Worm (Caenorhabditis elegans) whole organism, L1 larva: ENCODE measurements around the gene famh-136.

Experiments used
- Y116A8C.19 ChIP-seq: sonication (generic microtip); optimal IDR thresholded peaks from 2 replicates; lab custom pipeline; 2016; ENCODE audit warnings: missing compliant biosample characterization, missing genetic modification characterization, borderline replicate concordance
- aha-1 ChIP-seq: fragments of 150-350 bp; optimal IDR thresholded peaks from 2 replicates; lab custom pipeline; 2014; ENCODE audit warnings: missing biosample characterization, missing genetic modification characterization
- alr-1 ChIP-seq: fragments of 200-800 bp; sonication (Bioruptor generic); optimal IDR thresholded peaks from 2 replicates; lab custom pipeline; 2018; ENCODE audit warnings: borderline replicate concordance, mild to moderate bottlenecking, missing genetic modification characterization, missing compliant biosample characterization
- ama-1 ChIP-seq: fragments of 150-350 bp; optimal IDR thresholded peaks from 2 replicates; lab custom pipeline; 2014
- ceh-63 ChIP-seq: fragments of 200-800 bp; sonication (Bioruptor generic); optimal IDR thresholded peaks from 2 replicates; lab custom pipeline; 2018; ENCODE audit warnings: mild to moderate bottlenecking, missing genetic modification characterization, missing compliant biosample characterization
- ceh-8 ChIP-seq: fragments of 200-800 bp; sonication (Bioruptor generic); optimal IDR thresholded peaks from 2 replicates; lab custom pipeline; 2018; ENCODE audit warnings: mild to moderate bottlenecking, missing genetic modification characterization, moderate library complexity, missing compliant biosample characterization
- ceh-90 ChIP-seq: sonication (generic microtip); optimal IDR thresholded peaks from 2 replicates; lab custom pipeline; 2016; ENCODE audit warnings: missing genetic modification characterization, missing compliant biosample characterization
- ces-1 ChIP-seq: fragments of 150-350 bp; optimal IDR thresholded peaks from 2 replicates; lab custom pipeline; 2014; ENCODE audit warnings: missing biosample characterization, missing genetic modification reagents, missing genetic modification characterization
- dpl-1 ChIP-seq, 3 experiments: fragments of 150-350 bp in 2 of 3; sonication (generic microtip) in 1 of 3; optimal IDR thresholded peaks; 2 replicates each; lab custom pipeline; 2014 to 2017; ENCODE audit warnings: missing biosample characterization in 3 of 3, missing genetic modification characterization in 3 of 3, missing genetic modification reagents in 3 of 3
- efl-3 ChIP-seq: fragments of 200-800 bp; sonication (Bioruptor generic); optimal IDR thresholded peaks from 2 replicates; lab custom pipeline; 2018; ENCODE audit warnings: mild to moderate bottlenecking, missing genetic modification characterization, missing compliant biosample characterization
- elt-2 ChIP-seq: sonication (generic microtip); optimal IDR thresholded peaks from 2 replicates; lab custom pipeline; 2016; ENCODE audit warnings: missing genetic modification characterization, mild to moderate bottlenecking, inconsistent platforms, missing compliant biosample characterization, missing genetic modification reagents
- fkh-10 ChIP-seq: sonication (generic microtip); optimal IDR thresholded peaks from 2 replicates; lab custom pipeline; 2017; ENCODE audit warnings: missing biosample characterization, missing genetic modification reagents, missing genetic modification characterization
- fos-1 ChIP-seq: fragments of 150-350 bp; optimal IDR thresholded peaks from 2 replicates; lab custom pipeline; 2014; ENCODE audit warnings: missing biosample characterization, missing genetic modification characterization
- hlh-17 ChIP-seq: fragments of 200-800 bp; sonication (Bioruptor generic); optimal IDR thresholded peaks from 2 replicates; lab custom pipeline; 2018; ENCODE audit warnings: missing genetic modification characterization, mild to moderate bottlenecking, missing compliant biosample characterization, moderate library complexity, borderline replicate concordance
- hpl-2 ChIP-seq: fragments of 150-350 bp; optimal IDR thresholded peaks from 2 replicates; lab custom pipeline; 2014; ENCODE audit warnings: missing biosample characterization, missing genetic modification reagents, missing genetic modification characterization
- irx-1 ChIP-seq: sonication (generic microtip); optimal IDR thresholded peaks from 2 replicates; lab custom pipeline; 2016; ENCODE audit warnings: missing genetic modification characterization, missing compliant biosample characterization
- lsy-2 ChIP-seq, 2 experiments: fragments of 150-350 bp; optimal IDR thresholded peaks; 2 replicates each; lab custom pipeline; 2014; ENCODE audit warnings: missing biosample characterization in 2 of 2, missing genetic modification characterization in 2 of 2
- mab-9 ChIP-seq: fragments of 200-800 bp; sonication (Bioruptor generic); IDR thresholded peaks from 2 replicates; pipeline ENCODE4 v1.3.6; 2022; ENCODE audit warnings: missing genetic modification reagents, missing genetic modification characterization, missing compliant biosample characterization
- mdl-1 ChIP-seq, 2 experiments: fragments of 150-350 bp; optimal IDR thresholded peaks; 2 replicates each; lab custom pipeline; 2014 to 2017; ENCODE audit warnings: missing biosample characterization in 2 of 2, missing genetic modification characterization in 2 of 2, inconsistent platforms in 1 of 2
- mep-1 ChIP-seq: fragments of 150-350 bp; optimal IDR thresholded peaks from 2 replicates; lab custom pipeline; 2014; ENCODE audit warnings: missing biosample characterization, missing genetic modification characterization
- nhr-11 ChIP-seq: fragments of 150-350 bp; optimal IDR thresholded peaks from 2 replicates; lab custom pipeline; 2014; ENCODE audit warnings: missing biosample characterization, missing genetic modification characterization
- nhr-19 ChIP-seq: fragments of 200-800 bp; sonication (Bioruptor generic); conservative IDR thresholded peaks from 2 replicates; pipeline ENCODE4 v1.3.6; 2022; ENCODE audit warnings: missing genetic modification characterization, missing compliant biosample characterization
- nhr-20 ChIP-seq: sonication (generic microtip); optimal IDR thresholded peaks from 2 replicates; lab custom pipeline; 2016; ENCODE audit warnings: mild to moderate bottlenecking, missing genetic modification characterization, missing compliant biosample characterization
- nhr-237 ChIP-seq: fragments of 150-350 bp; optimal IDR thresholded peaks from 2 replicates; lab custom pipeline; 2014; ENCODE audit warnings: missing biosample characterization, missing genetic modification characterization
- nhr-47 ChIP-seq: sonication (generic microtip); optimal IDR thresholded peaks from 2 replicates; lab custom pipeline; 2016; ENCODE audit warnings: mild to moderate bottlenecking, missing genetic modification characterization, moderate library complexity, missing compliant biosample characterization
- nhr-71 ChIP-seq: sonication (generic microtip); optimal IDR thresholded peaks from 2 replicates; lab custom pipeline; 2016; ENCODE audit warnings: mild to moderate bottlenecking, missing genetic modification characterization, moderate library complexity, missing compliant biosample characterization
- nhr-84 ChIP-seq: sonication (generic microtip); optimal IDR thresholded peaks from 2 replicates; lab custom pipeline; 2017; ENCODE audit warnings: missing biosample characterization, missing genetic modification characterization
- nhr-85 ChIP-seq: sonication (generic microtip); peaks from one replicate; lab custom pipeline; 2016; ENCODE audit warnings: missing genetic modification characterization, inconsistent platforms, missing compliant biosample characterization
- nhr-90 ChIP-seq: sonication (generic microtip); optimal IDR thresholded peaks from 2 replicates; lab custom pipeline; 2016; ENCODE audit warnings: mild to moderate bottlenecking, missing genetic modification characterization, missing compliant biosample characterization; ENCODE audit not compliant: poor library complexity
- pag-3 ChIP-seq: sonication (generic microtip); optimal IDR thresholded peaks from 2 replicates; lab custom pipeline; 2017; ENCODE audit warnings: missing genetic modification characterization, mild to moderate bottlenecking, missing compliant biosample characterization, antibody characterized with exemption, borderline replicate concordance; ENCODE audit not compliant: insufficient read depth
- pqm-1 ChIP-seq: sonication (generic microtip); optimal IDR thresholded peaks from 3 replicates; lab custom pipeline; 2017; ENCODE audit warnings: missing biosample characterization, missing genetic modification characterization
- rnt-1 ChIP-seq: sonication (generic microtip); optimal IDR thresholded peaks from 2 replicates; lab custom pipeline; 2016; ENCODE audit warnings: mild to moderate bottlenecking, missing genetic modification characterization, moderate library complexity, missing compliant biosample characterization
- skn-1 ChIP-seq: fragments of 150-350 bp; optimal IDR thresholded peaks from 2 replicates; lab custom pipeline; 2014; ENCODE audit warnings: missing biosample characterization, missing genetic modification characterization
- snpc-4 ChIP-seq: fragments of 150-350 bp; optimal IDR thresholded peaks from 2 replicates; lab custom pipeline; 2014; ENCODE audit warnings: missing biosample characterization, missing genetic modification characterization
- sox-4 ChIP-seq: sonication (generic microtip); optimal IDR thresholded peaks from 2 replicates; lab custom pipeline; 2016; ENCODE audit warnings: missing genetic modification characterization, missing compliant biosample characterization
- tlp-1 ChIP-seq: fragments of 150-350 bp; optimal IDR thresholded peaks from 2 replicates; lab custom pipeline; 2014; ENCODE audit warnings: missing biosample characterization, missing genetic modification characterization
- unc-30 ChIP-seq: sonication (generic microtip); optimal IDR thresholded peaks from 2 replicates; lab custom pipeline; 2017; ENCODE audit warnings: missing biosample characterization, missing genetic modification characterization
- unc-86 ChIP-seq: sonication (generic microtip); optimal IDR thresholded peaks from 2 replicates; lab custom pipeline; 2016; ENCODE audit warnings: missing genetic modification characterization, missing compliant biosample characterization
- vab-15 ChIP-seq: sonication (generic microtip); optimal IDR thresholded peaks from 2 replicates; lab custom pipeline; 2017; ENCODE audit warnings: missing genotype, mild to moderate bottlenecking, missing genetic modification characterization, missing compliant biosample characterization
- zip-4 ChIP-seq: fragments of 200-800 bp; sonication (Bioruptor generic); optimal IDR thresholded peaks from 2 replicates; lab custom pipeline; 2018; ENCODE audit warnings: mild to moderate bottlenecking, missing genetic modification characterization, moderate library complexity, missing compliant biosample characterization

The famh-136 gene

DNA sequence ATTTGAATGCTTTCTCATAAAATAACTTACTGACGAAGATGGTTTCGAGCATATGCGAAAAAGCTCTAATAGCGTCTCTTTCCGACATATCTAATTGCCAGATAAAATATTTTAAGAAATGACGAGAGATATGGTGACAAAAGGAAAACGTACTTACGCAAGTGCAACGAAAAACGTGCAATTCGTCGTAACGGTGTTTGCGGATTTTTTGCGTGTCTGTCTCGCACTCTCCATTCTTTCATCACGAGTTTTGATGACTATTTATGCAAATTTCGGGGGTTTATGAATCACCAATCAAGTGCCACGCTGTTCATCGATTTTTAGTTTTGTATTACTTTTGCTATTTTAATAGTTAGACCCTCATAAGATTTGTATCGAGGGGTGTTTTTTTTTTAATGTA lies 1.4 kb downstream of the famh-136 start, which contains the start of gene ZK637.14 (continued):
- no peak for TF ChIP-seq ceh-63 (GFP tag; lab: Kevin White, UChicago)
- no peak for TF ChIP-seq ama-1 (lab: Kevin White, UChicago)
- TF ChIP-seq nhr-47 (tag; lab: Kevin White, UChicago) = peak; percentile 56
- no peak for TF ChIP-seq fkh-10
- TF ChIP-seq unc-30 (tag; lab: Kevin White, UChicago) = no peak
- no peak for TF ChIP-seq mdl-1 (tag; optimal IDR thresholded peaks at IDR 0.05; lab: Kevin White, UChicago)
- TF ChIP-seq fos-1 (tag; lab: Kevin White, UChicago) = peak; percentile 25
- TF ChIP-seq lsy-2 (tag; optimal IDR thresholded peaks at IDR 0.05; lab: Kevin White, UChicago) = peak; percentile 69 to 73
- TF ChIP-seq unc-86 (tag; lab: Kevin White, UChicago) = peak; percentile 32
- no peak for TF ChIP-seq hpl-2 (GFP tag; lab: Kevin White, UChicago)
- TF ChIP-seq nhr-85 (tag; lab: Kevin White, UChicago) = no peak
- peak; percentile 89 for TF ChIP-seq skn-1 (tag; lab: Kevin White, UChicago)
- no peak for TF ChIP-seq snpc-4
- no peak for TF ChIP-seq mab-9 (GFP tag; lab: Robert Waterston, UW)
- TF ChIP-seq hlh-17 (GFP tag; lab: Kevin White, UChicago) = no peak
- TF ChIP-seq elt-2 (tag; lab: Kevin White, UChicago) = no peak
- peak; percentile 1 for TF ChIP-seq irx-1
- peak; percentile 51 for TF ChIP-seq nhr-19 (GFP tag; lab: Robert Waterston, UW)
- no peak for TF ChIP-seq tlp-1 (tag; lab: Kevin White, UChicago)
- TF ChIP-seq pag-3 (tag; lab: Kevin White, UChicago) = no peak
- TF ChIP-seq Y116A8C.19 = no peak
- peak; percentile 60 to 69 (median 60) for TF ChIP-seq dpl-1 (GFP tag; optimal IDR thresholded peaks at IDR 0.05; lab: Kevin White, UChicago)
- no peak for TF ChIP-seq nhr-84 (tag; lab: Kevin White, UChicago)
- TF ChIP-seq aha-1 (tag; lab: Kevin White, UChicago) = no peak
- TF ChIP-seq zip-4 = no peak
- peak; percentile 55 for TF ChIP-seq nhr-20 (tag; lab: Kevin White, UChicago)
- no peak for TF ChIP-seq ceh-90 (tag; lab: Kevin White, UChicago)
- TF ChIP-seq alr-1 = no peak
- no peak for TF ChIP-seq vab-15 (tag; lab: Kevin White, UChicago)

DNA sequence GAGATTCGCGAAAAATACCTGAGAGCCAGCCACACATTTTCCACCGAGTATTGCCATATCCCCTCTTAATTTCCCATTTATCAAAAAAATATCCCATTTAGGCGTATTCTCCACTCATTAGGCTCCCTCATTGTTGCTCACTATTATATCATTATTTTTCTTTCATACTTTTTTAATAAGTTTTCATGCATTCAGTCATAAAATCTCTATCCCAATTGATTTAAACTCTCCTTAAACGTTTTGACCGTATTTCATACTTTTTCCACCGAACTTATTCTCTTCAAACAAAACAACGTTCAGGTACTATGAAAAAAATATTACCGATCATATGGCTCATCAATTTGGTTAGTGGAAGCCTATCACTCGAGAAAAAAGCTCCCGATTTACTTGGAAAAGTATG lies 2.4 kb downstream of the famh-136 start, which contains the start of gene lnkn-1:
Gene lnkn-1, plus strand, starts transcription at position 301 of the 400 bp plus-strand sequence.
- TF ChIP-seq rnt-1 (no peak), nhr-85 (tag; lab: Kevin White, UChicago) (peak; percentile 18)

DNA sequence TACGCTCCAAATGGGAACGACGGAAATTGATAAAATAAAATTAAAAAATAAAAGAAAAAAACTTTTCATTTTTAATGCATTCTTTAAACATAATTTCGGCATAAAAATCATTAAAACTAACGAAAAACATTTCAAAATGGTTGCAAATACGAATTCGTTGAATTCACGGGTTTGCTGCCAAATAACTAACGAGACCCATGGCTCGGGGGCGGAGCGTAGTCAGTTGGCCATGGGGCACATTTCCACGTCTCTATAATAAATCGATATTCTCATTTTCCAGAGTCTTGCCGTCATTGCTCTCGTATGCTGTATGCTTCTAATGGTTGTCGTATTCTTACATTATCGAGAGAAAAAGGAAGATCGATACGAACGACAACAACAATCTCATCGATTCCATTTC lies 5.9 kb downstream of the famh-136 start, which contains the start of gene ZK637.4:
Gene ZK637.4, plus strand, starts transcription at position 301 of the 400 bp plus-strand sequence.
- TF ChIP-seq unc-30 (tag; lab: Kevin White, UChicago) = no peak
- no peak for TF ChIP-seq fos-1 (tag; lab: Kevin White, UChicago)
- TF ChIP-seq nhr-11 = no peak
- TF ChIP-seq efl-3 (GFP tag; lab: Kevin White, UChicago) = no peak
- no peak for TF ChIP-seq mep-1 (tag; lab: Kevin White, UChicago)
- no peak for TF ChIP-seq nhr-90
- no peak for TF ChIP-seq alr-1
- TF ChIP-seq ceh-8 (GFP tag; lab: Kevin White, UChicago) = no peak
- TF ChIP-seq dpl-1 (GFP tag; optimal IDR thresholded peaks at IDR 0.05; lab: Kevin White, UChicago) = no peak
- TF ChIP-seq nhr-84 (tag; lab: Kevin White, UChicago) = no peak
- TF ChIP-seq nhr-71 (tag; lab: Kevin White, UChicago) = no peak
- TF ChIP-seq ces-1 (GFP tag; lab: Kevin White, UChicago) = no peak
- no peak for TF ChIP-seq lsy-2 (tag; optimal IDR thresholded peaks at IDR 0.05; lab: Kevin White, UChicago)
- no peak for TF ChIP-seq sox-4
- TF ChIP-seq elt-2 (tag; lab: Kevin White, UChicago) = no peak
- TF ChIP-seq irx-1 = no peak
- TF ChIP-seq nhr-237 (tag; lab: Kevin White, UChicago) = no peak
- no peak for TF ChIP-seq pqm-1 (tag; lab: Kevin White, UChicago)
